Worm (Caenorhabditis elegans) whole organism, L3 larva: Measurements from ENCODE around the gene srx-17.

ENCODE experiments used
- R02D3.7 ChIP-seq: fragments of 150-350 bp; optimal IDR thresholded peaks from 2 replicates; lab custom pipeline; 2014; ENCODE audit warnings: missing biosample characterization, missing genetic modification characterization
- ZK546.5 ChIP-seq: sonication (generic microtip); optimal IDR thresholded peaks from 2 replicates; lab custom pipeline; 2017; ENCODE audit warnings: missing biosample characterization, missing genetic modification characterization
- aly-2 ChIP-seq: fragments of 150-350 bp; optimal IDR thresholded peaks from 2 replicates; lab custom pipeline; 2014; ENCODE audit warnings: missing biosample characterization, missing genetic modification characterization
- ama-1 ChIP-seq: fragments of 150-350 bp; optimal IDR thresholded peaks from 2 replicates; lab custom pipeline; 2018
- ceh-16 ChIP-seq: sonication (generic microtip); optimal IDR thresholded peaks from 2 replicates; lab custom pipeline; 2017; ENCODE audit warnings: missing biosample characterization, missing genetic modification characterization
- ceh-82 ChIP-seq: fragments of 150-350 bp; optimal IDR thresholded peaks from 2 replicates; lab custom pipeline; 2014; ENCODE audit warnings: missing biosample characterization, missing genetic modification characterization
- ceh-9 ChIP-seq: sonication (generic microtip); optimal IDR thresholded peaks from 2 replicates; lab custom pipeline; 2018; ENCODE audit warnings: missing biosample characterization, missing genetic modification characterization
- daf-12 ChIP-seq: fragments of 150-350 bp; optimal IDR thresholded peaks from 2 replicates; lab custom pipeline; 2014; ENCODE audit warnings: missing biosample characterization, missing genetic modification reagents, missing genetic modification characterization
- egl-27 ChIP-seq: sonication (generic microtip); optimal IDR thresholded peaks from 4 replicates; lab custom pipeline; 2017; ENCODE audit warnings: missing biosample characterization, missing genetic modification reagents, missing genetic modification characterization
- egl-5 ChIP-seq: fragments of 150-350 bp; optimal IDR thresholded peaks from 2 replicates; lab custom pipeline; 2017; ENCODE audit warnings: missing biosample characterization, missing genetic modification reagents, missing genetic modification characterization, inconsistent platforms
- elt-1 ChIP-seq: fragments of 150-350 bp; optimal IDR thresholded peaks from 2 replicates; lab custom pipeline; 2014; ENCODE audit warnings: missing biosample characterization, missing genetic modification characterization
- elt-3 ChIP-seq, 3 experiments: fragments of 150-350 bp in 1 of 3; sonication (generic microtip) in 2 of 3; optimal IDR thresholded peaks; 2 replicates in 2 of 3; 4 replicates in 1 of 3; lab custom pipeline; 2014 to 2017; ENCODE audit warnings: missing biosample characterization in 3 of 3, missing genetic modification characterization in 3 of 3
- eor-1 ChIP-seq, 2 experiments: fragments of 150-350 bp; optimal IDR thresholded peaks; 2 replicates each; lab custom pipeline; 2014 to 2018; ENCODE audit warnings: missing biosample characterization in 2 of 2, missing genetic modification characterization in 2 of 2
- fkh-10 ChIP-seq: sonication (generic microtip); optimal IDR thresholded peaks from 2 replicates; lab custom pipeline; 2017; ENCODE audit warnings: missing biosample characterization, missing genetic modification reagents, missing genetic modification characterization
- fkh-2 ChIP-seq: fragments of 150-350 bp; optimal IDR thresholded peaks from 2 replicates; lab custom pipeline; 2014; ENCODE audit warnings: missing biosample characterization, missing genetic modification reagents, missing genetic modification characterization
- fos-1 ChIP-seq: fragments of 150-350 bp; optimal IDR thresholded peaks from 2 replicates; lab custom pipeline; 2014; ENCODE audit warnings: missing biosample characterization, missing genetic modification characterization
- hmg-11 ChIP-seq: sonication (generic microtip); optimal IDR thresholded peaks from 2 replicates; lab custom pipeline; 2016; ENCODE audit warnings: missing genetic modification characterization, missing compliant biosample characterization
- jun-1 ChIP-seq: fragments of 150-350 bp; optimal IDR thresholded peaks from 2 replicates; lab custom pipeline; 2014; ENCODE audit warnings: missing biosample characterization, missing genetic modification reagents, missing genetic modification characterization
- lin-39 ChIP-seq: fragments of 150-350 bp; optimal IDR thresholded peaks from 2 replicates; lab custom pipeline; 2018; ENCODE audit warnings: missing biosample characterization, missing genetic modification reagents, missing genetic modification characterization
- lsy-12 ChIP-seq: sonication (generic microtip); optimal IDR thresholded peaks from 2 replicates; lab custom pipeline; 2016; ENCODE audit warnings: mild to moderate bottlenecking, missing genetic modification characterization, missing compliant biosample characterization
- mdl-1 ChIP-seq: fragments of 150-350 bp; optimal IDR thresholded peaks from 2 replicates; lab custom pipeline; 2014; ENCODE audit warnings: missing biosample characterization, missing genetic modification characterization
- nfya-1 ChIP-seq: sonication (generic microtip); optimal IDR thresholded peaks from 2 replicates; lab custom pipeline; 2017; ENCODE audit warnings: missing genetic modification characterization, mild to moderate bottlenecking, missing compliant biosample characterization, antibody characterized with exemption, moderate library complexity; ENCODE audit not compliant: insufficient read depth
- nhr-11 ChIP-seq: fragments of 150-350 bp; optimal IDR thresholded peaks from 2 replicates; lab custom pipeline; 2014; ENCODE audit warnings: missing biosample characterization, missing genetic modification characterization
- nhr-23 ChIP-seq: fragments of 150-350 bp; optimal IDR thresholded peaks from 2 replicates; lab custom pipeline; 2014; ENCODE audit warnings: missing biosample characterization, missing genetic modification reagents, missing genetic modification characterization
- nhr-25 ChIP-seq: sonication (generic microtip); optimal IDR thresholded peaks from 2 replicates; lab custom pipeline; 2017; ENCODE audit warnings: missing biosample characterization, missing genetic modification characterization
- nhr-28 ChIP-seq: fragments of 150-350 bp; optimal IDR thresholded peaks from 2 replicates; lab custom pipeline; 2014; ENCODE audit warnings: missing biosample characterization, missing genetic modification characterization
- nhr-43 ChIP-seq: sonication (generic microtip); optimal IDR thresholded peaks from 2 replicates; lab custom pipeline; 2016; ENCODE audit warnings: mild to moderate bottlenecking, missing genetic modification characterization, missing compliant biosample characterization; ENCODE audit not compliant: poor library complexity, severe bottlenecking
- nhr-77 ChIP-seq: fragments of 150-350 bp; optimal IDR thresholded peaks from 2 replicates; lab custom pipeline; 2014; ENCODE audit warnings: missing biosample characterization, missing genetic modification characterization
- pha-4 ChIP-seq: fragments of 150-350 bp; optimal IDR thresholded peaks from 2 replicates; lab custom pipeline; 2014; ENCODE audit warnings: missing biosample characterization, missing genetic modification reagents, missing genetic modification characterization
- sea-2 ChIP-seq: fragments of 150-350 bp; sonication (generic microtip); optimal IDR thresholded peaks from 4 replicates; lab custom pipeline; 2014; ENCODE audit warnings: missing biosample characterization, missing genetic modification reagents, missing genetic modification characterization
- skn-1 ChIP-seq: fragments of 150-350 bp; optimal IDR thresholded peaks from 2 replicates; lab custom pipeline; 2014; ENCODE audit warnings: missing biosample characterization, missing genetic modification characterization
- unc-39 ChIP-seq: sonication (generic microtip); optimal IDR thresholded peaks from 4 replicates; lab custom pipeline; 2017; ENCODE audit warnings: missing biosample characterization, missing genetic modification characterization
- unc-62 ChIP-seq: fragments of 150-350 bp; sonication (generic microtip); optimal IDR thresholded peaks from 4 replicates; lab custom pipeline; 2014; ENCODE audit warnings: missing biosample characterization, missing genetic modification reagents, missing genetic modification characterization
- zag-1 ChIP-seq: fragments of 150-350 bp; optimal IDR thresholded peaks from 2 replicates; lab custom pipeline; 2014; ENCODE audit warnings: missing biosample characterization, missing genetic modification characterization
- ztf-11 ChIP-seq: fragments of 150-350 bp; optimal IDR thresholded peaks from 2 replicates; lab custom pipeline; 2014; ENCODE audit warnings: missing biosample characterization, missing genetic modification characterization
- ztf-4 ChIP-seq: fragments of 150-350 bp; optimal IDR thresholded peaks from 2 replicates; lab custom pipeline; 2014; ENCODE audit warnings: missing biosample characterization, missing genetic modification characterization

The srx-17 gene

DNA sequence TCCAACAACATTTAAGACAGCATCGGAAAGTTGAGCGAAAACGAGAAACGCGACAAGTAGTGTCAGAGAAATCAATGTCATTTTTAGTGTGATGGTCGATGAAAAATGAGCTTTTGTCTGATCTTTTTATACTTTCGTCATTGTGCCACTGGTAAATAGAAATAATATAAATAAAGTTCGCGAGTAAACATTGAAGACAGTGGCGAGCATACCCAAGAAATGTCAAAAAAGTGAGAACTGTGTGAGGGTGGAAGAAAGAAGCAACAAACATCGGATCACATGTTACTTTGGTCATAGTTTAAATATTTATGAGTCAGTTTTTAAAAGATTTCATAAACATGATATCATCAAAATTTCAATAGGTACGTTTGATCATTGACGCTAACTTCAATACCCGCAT is 13.3 kb downstream of the srx-17 start, which contains the start of gene ttr-21:
Gene ttr-21 (minus strand): TSS at position 100 of the 400 bp plus-strand sequence.
- TF ChIP-seq pha-4: peak; percentile 91
- TF ChIP-seq sea-2 (GFP tag; lab: Kevin White, UChicago): no peak

DNA sequence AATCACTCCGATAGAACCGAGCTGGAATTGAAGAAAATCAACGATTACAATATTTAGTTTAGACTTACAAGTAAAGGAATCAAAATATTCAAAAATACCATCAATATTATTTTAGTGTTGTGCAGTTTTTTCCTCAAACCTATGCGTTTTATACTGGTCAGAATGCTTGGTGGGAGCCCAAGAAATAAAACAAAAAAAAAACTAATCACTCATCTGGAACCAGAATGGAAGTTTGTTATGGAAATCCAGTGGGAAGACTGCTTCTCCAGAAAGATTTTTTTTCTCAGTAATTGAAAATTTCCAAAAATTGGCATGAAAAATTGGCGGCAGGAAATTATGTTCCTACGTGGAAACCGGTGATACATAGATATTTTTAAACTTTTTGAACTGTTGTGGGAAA is 15.4 kb downstream of the srx-17 start, which contains the start of gene srx-134:
Gene srx-134 (minus strand): TSS at position 101 of the 400 bp plus-strand sequence.
- no peak for TF ChIP-seq aly-2 (tag; lab: Kevin White, UChicago)
- TF ChIP-seq eor-1 (tag; optimal IDR thresholded peaks at IDR 0.05; lab: Kevin White, UChicago): no peak
- TF ChIP-seq unc-62 (GFP tag; lab: Kevin White, UChicago): no peak
- TF ChIP-seq unc-39 (tag; lab: Kevin White, UChicago): no peak

DNA sequence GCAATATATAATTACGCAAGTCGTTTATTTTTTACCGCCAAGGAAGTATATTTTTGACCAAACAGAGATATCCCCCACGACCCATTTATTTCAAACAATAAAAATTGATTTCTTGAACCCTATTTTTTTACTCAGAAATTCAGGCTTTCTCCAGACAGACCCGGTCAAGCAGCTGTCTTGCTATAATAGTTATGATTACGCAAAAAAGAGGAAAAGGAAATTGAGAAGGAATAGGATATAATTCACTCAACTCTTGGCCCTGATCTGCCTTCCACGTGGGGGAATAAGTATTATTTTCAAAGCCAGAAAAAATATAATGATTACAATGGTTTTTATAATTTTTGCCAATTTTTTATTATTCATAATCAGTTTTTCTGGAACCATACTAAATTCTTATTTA is 16.1 kb downstream of the srx-17 start, which contains the start of gene srx-136:
Gene srx-136 (plus strand): TSS at position 301 of the 400 bp plus-strand sequence.
- TF ChIP-seq egl-27 (tag; lab: Kevin White, UChicago) (no peak), ceh-16 (tag; lab: Kevin White, UChicago) (no peak), skn-1 (tag; lab: Kevin White, UChicago) (no peak), unc-62 (GFP tag; lab: Kevin White, UChicago) (no peak), ztf-11 (tag; lab: Kevin White, UChicago) (no peak), aly-2 (tag; lab: Kevin White, UChicago) (no peak), ama-1 (no peak), fos-1 (tag; lab: Kevin White, UChicago) (no peak), nhr-28 (tag; lab: Kevin White, UChicago) (no peak)

DNA sequence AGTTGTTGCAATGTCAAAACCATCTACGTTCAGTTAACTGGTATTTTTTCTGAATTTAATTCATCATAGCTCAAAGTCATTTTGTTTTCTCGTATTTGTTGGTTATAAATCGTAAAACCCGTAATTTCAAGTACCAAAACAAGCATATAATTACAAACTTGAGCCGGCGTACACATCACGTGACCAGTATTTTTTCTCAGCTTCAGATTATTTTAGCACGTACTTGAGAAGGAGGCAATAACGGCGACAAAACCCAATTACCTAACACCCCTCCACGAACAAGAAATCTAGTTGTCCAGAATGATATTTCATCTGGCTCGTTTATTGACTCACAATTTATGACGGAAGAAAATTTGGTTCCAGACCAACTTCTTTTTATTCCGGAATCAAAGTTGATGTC is 17.9 kb downstream of the srx-17 start, which contains the start of gene srx-135:
Gene srx-135 (plus strand): TSS at position 301 of the 400 bp plus-strand sequence.
- TF ChIP-seq fkh-10 (GFP tag; lab: Kevin White, UChicago) (no peak), hmg-11 (tag; lab: Kevin White, UChicago) (no peak), nhr-23 (no peak), mdl-1 (tag; lab: Kevin White, UChicago) (no peak), zag-1 (tag; lab: Kevin White, UChicago) (no peak), egl-5 (no peak), egl-27 (tag; lab: Kevin White, UChicago) (no peak), lin-39 (tag; lab: Kevin White, UChicago) (no peak), nhr-11 (tag; lab: Kevin White, UChicago) (no peak), nhr-25 (tag; lab: Kevin White, UChicago) (no peak), ZK546.5 (tag; lab: Kevin White, UChicago) (no peak), jun-1 (tag; lab: Kevin White, UChicago) (no peak), ama-1 (no peak), elt-3 (tag; optimal IDR thresholded peaks at IDR 0.05; lab: Kevin White, UChicago) (no peak), ztf-4 (tag; lab: Kevin White, UChicago) (no peak), fos-1 (tag; lab: Kevin White, UChicago) (no peak), lsy-12 (no peak), ceh-82 (tag; lab: Kevin White, UChicago) (no peak)

DNA sequence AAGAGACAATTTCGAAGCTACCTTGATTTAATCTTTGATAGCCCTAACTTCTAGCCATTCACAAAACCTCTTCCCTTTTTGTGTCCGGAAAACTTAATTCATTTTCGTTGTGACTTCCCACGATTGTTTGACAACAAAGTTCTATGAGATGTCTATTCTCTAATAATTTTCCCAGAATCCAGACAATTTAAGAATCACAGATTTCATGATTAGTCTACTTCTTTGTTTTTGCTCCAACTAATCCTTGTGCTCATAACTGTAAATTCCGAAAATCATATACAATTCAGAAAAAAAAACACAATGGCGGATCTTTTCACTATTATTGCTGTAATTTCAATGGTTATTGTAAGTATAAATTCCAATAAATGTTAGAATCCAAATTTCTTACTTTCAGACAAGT is 21.5 kb downstream of the srx-17 start, which contains the start of gene srx-137:
Gene srx-137 (plus strand): TSS at position 301 of the 400 bp plus-strand sequence.
- TF ChIP-seq R02D3.7 (tag; lab: Kevin White, UChicago) (no peak), hmg-11 (tag; lab: Kevin White, UChicago) (no peak), pha-4 (no peak), nhr-43 (no peak), aly-2 (tag; lab: Kevin White, UChicago) (no peak), sea-2 (GFP tag; lab: Kevin White, UChicago) (no peak), ceh-9 (no peak), mdl-1 (tag; lab: Kevin White, UChicago) (no peak)

DNA sequence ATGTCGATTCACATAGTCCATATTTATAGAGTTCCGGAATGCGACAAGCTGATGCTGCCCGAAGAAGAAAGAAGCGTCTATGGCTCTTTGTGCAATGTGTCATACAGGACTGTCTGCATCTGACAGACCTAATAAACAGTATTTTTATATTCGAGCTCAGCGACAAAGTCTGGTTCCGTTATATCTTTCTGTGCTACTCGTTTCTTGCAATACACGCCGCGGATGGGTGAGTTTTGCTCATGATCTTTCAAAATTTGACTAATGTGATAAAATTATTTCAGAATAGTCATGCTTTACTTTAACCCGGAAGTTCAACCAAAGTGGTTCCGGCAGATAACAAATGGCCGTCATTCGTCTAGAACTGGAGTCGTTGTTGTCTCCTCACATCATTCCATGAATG is 22.7 kb downstream of the srx-17 start:
- TF ChIP-seq nhr-23 (no peak), zag-1 (tag; lab: Kevin White, UChicago) (no peak), mdl-1 (tag; lab: Kevin White, UChicago) (no peak), ceh-9 (no peak), elt-1 (no peak), ZK546.5 (tag; lab: Kevin White, UChicago) (no peak), jun-1 (tag; lab: Kevin White, UChicago) (no peak), nfya-1 (tag; lab: Kevin White, UChicago) (no peak), nhr-77 (tag; lab: Kevin White, UChicago) (no peak), egl-5 (no peak), ama-1 (no peak), fkh-2 (tag; lab: Kevin White, UChicago) (no peak), daf-12 (no peak), R02D3.7 (tag; lab: Kevin White, UChicago) (no peak)
